Worm (Caenorhabditis elegans): ENCODE results near the gene glr-2.
A peak's percentile ranks its signal among the peaks of the same experiment; 100 is the strongest.

The glr-2 gene

DNA sequence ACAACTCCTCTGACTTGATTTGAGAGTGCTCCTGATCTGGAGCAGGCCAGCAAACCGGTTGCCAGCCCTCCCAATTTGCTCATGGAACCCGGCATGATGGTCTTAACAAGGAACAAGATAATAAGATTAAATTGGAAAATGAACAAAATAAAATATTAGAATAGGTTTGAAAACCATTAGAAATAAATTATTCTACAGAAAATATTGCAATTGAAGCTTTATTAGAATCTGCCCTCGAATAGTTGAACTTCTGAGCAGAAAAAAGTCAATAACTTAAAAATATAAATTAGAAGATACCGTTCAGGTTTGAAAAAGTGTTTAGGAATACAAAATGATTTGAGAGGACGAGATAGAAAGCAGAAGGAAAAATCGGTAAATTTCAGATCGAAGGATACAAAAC lies 13.9 kb upstream of the glr-2 start, which contains the start of gene nuo-4:
TSS of gene nuo-4 (minus strand) at position 101 of the 400 bp plus-strand sequence.
- no peak for TF ChIP-seq tab-1 (GFP tag; IDR thresholded peaks at IDR 0.05)
- no peak for TF ChIP-seq ref-1 (GFP tag; conservative IDR thresholded peaks at IDR 0.05)
- no peak for TF ChIP-seq ztf-29 (GFP tag; IDR thresholded peaks at IDR 0.05)
- no peak for TF ChIP-seq med-1 (GFP tag; optimal IDR thresholded peaks at IDR 0.05; ENCODE audit: insufficient read depth)
- 0 out of 2 replicates have a peak, but pooled peaks have one; percentile 38 for TF ChIP-seq flt-1 (GFP tag; IDR thresholded peaks at IDR 0.05)

ce11 chrIII:7155631-7156030 lies 10.9 kb upstream of the glr-2 start:
- TF ChIP-seq klf-2 (GFP tag; conservative IDR thresholded peaks at IDR 0.05) = no peak
- no peak for TF ChIP-seq tab-1 (GFP tag; IDR thresholded peaks at IDR 0.05)
- peak; percentile 73; the same call in 1 of the 2 replicates for TF ChIP-seq flt-1 (GFP tag; IDR thresholded peaks at IDR 0.05)
- peak; percentile 82 for TF ChIP-seq cog-1 (tag; optimal IDR thresholded peaks at IDR 0.05)
- TF ChIP-seq ztf-23 (GFP tag; IDR thresholded peaks at IDR 0.05) = peak; percentile 69; the same call in 1 of the 2 replicates
- no peak for TF ChIP-seq T22C8.4 (GFP tag; IDR thresholded peaks at IDR 0.05)
- no peak for TF ChIP-seq ref-1 (GFP tag; conservative IDR thresholded peaks at IDR 0.05)
- no peak for TF ChIP-seq ztf-29 (GFP tag; IDR thresholded peaks at IDR 0.05)
- TF ChIP-seq med-1 (GFP tag; optimal IDR thresholded peaks at IDR 0.05; ENCODE audit: insufficient read depth) = no peak

DNA sequence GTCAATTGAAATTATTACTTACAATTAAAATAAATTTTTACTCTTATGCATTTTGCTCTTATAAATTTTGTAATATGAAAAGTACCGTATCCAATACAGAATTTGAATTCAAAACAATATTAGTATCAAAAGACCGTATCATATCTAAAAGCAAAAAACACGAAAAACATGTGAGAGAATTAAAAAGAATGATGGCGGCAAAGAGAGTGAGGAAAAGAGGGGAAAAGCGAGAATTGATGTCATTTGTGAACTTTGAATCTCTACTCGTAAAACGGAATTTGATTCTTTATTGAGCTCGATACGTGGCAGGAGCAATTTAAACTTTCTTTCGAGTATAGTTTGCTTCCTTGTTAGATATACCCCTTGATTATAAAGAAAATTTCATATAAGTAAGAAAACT lies 9.8 kb upstream of the glr-2 start:
- TF ChIP-seq ztf-29 (GFP tag; IDR thresholded peaks at IDR 0.05) = no peak
- TF ChIP-seq klf-2 (GFP tag; conservative IDR thresholded peaks at IDR 0.05) = no peak

ce11 chrIII:7153747-7154238 lies 9.0 kb upstream of the glr-2 start, which contains the start of gene ogt-1:
Gene ogt-1 (minus strand): TSS chrIII:7153797.
- TF ChIP-seq T22C8.4 (GFP tag; IDR thresholded peaks at IDR 0.05) (no peak), ztf-23 (GFP tag; IDR thresholded peaks at IDR 0.05) (peak; percentile 57; the same call in 1 of the 2 replicates), tab-1 (GFP tag; IDR thresholded peaks at IDR 0.05) (no peak), flt-1 (GFP tag; IDR thresholded peaks at IDR 0.05) (no peak), klf-2 (GFP tag; conservative IDR thresholded peaks at IDR 0.05) (no peak), cog-1 (tag; optimal IDR thresholded peaks at IDR 0.05) (peak; percentile 47), ztf-29 (GFP tag; IDR thresholded peaks at IDR 0.05) (peak; percentile 69; the same call in 1 of the 2 replicates), ref-1 (GFP tag; conservative IDR thresholded peaks at IDR 0.05) (no peak), med-1 (GFP tag; optimal IDR thresholded peaks at IDR 0.05; ENCODE audit: insufficient read depth) (no peak)

DNA sequence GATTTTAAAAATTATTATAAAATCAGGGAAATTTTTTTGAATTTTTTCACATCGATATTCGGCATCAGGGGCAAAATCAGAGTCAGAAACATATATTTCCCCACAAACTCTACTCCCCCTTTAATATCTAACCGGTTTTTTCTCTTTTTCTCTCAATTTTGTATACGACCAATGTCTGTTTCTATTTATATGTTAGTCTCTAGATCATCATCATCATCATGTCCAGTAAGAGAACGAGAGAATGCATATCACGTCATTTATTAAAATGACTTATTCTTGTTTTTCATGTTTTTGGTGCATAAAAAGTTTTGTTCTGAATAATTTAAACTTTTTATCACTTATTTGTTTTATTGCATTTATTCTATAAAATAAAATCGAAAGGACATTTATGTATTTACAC lies 7.8 kb upstream of the glr-2 start:
- no peak for TF ChIP-seq T22C8.4 (GFP tag; IDR thresholded peaks at IDR 0.05)
- no peak for TF ChIP-seq cog-1 (tag; optimal IDR thresholded peaks at IDR 0.05)
- TF ChIP-seq tab-1 (GFP tag; IDR thresholded peaks at IDR 0.05) = no peak
- no peak for TF ChIP-seq klf-2 (GFP tag; conservative IDR thresholded peaks at IDR 0.05)
- no peak for TF ChIP-seq ref-1 (GFP tag; conservative IDR thresholded peaks at IDR 0.05)
- no peak for TF ChIP-seq med-1 (GFP tag; optimal IDR thresholded peaks at IDR 0.05; ENCODE audit: insufficient read depth)
- no peak for TF ChIP-seq ztf-29 (GFP tag; IDR thresholded peaks at IDR 0.05)
- no peak for TF ChIP-seq ztf-23 (GFP tag; IDR thresholded peaks at IDR 0.05)
- no peak for TF ChIP-seq flt-1 (GFP tag; IDR thresholded peaks at IDR 0.05)

DNA sequence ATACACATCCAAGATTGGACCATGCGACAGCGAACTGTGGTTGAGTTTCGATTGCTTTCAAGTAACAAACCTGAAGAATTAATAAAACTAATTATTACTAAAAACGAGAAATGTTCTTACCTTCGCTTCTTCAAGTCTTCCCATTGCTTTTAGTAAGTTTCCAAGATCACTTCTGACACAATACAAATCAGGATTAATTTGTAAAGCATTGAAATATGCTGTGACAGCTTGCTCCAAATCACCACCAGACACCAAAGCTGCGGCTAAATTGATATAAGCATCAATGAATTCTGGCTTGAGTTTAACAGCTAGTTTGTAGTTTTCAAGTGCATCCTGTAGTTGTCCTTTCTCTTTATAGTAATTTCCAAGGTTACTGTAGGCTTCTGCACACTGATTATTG lies 5.4 kb upstream of the glr-2 start:
- no peak for TF ChIP-seq cog-1 (tag; optimal IDR thresholded peaks at IDR 0.05)
- TF ChIP-seq med-1 (GFP tag; optimal IDR thresholded peaks at IDR 0.05; ENCODE audit: insufficient read depth) = no peak
- TF ChIP-seq ref-1 (GFP tag; conservative IDR thresholded peaks at IDR 0.05) = no peak
- no peak for TF ChIP-seq tab-1 (GFP tag; IDR thresholded peaks at IDR 0.05)
- no peak for TF ChIP-seq flt-1 (GFP tag; IDR thresholded peaks at IDR 0.05)
- TF ChIP-seq ztf-29 (GFP tag; IDR thresholded peaks at IDR 0.05) = no peak
- no peak for TF ChIP-seq ztf-23 (GFP tag; IDR thresholded peaks at IDR 0.05)
- no peak for TF ChIP-seq T22C8.4 (GFP tag; IDR thresholded peaks at IDR 0.05)
- no peak for TF ChIP-seq klf-2 (GFP tag; conservative IDR thresholded peaks at IDR 0.05)

- TF ChIP-seq med-1 (GFP tag; optimal IDR thresholded peaks at IDR 0.05; ENCODE audit: insufficient read depth) = no peak
- TF ChIP-seq klf-2 (GFP tag; conservative IDR thresholded peaks at IDR 0.05) = no peak
- no peak for TF ChIP-seq ztf-29 (GFP tag; IDR thresholded peaks at IDR 0.05)
- no peak for TF ChIP-seq ztf-23 (GFP tag; IDR thresholded peaks at IDR 0.05)
- TF ChIP-seq flt-1 (GFP tag; IDR thresholded peaks at IDR 0.05) = no peak
- TF ChIP-seq ref-1 (GFP tag; conservative IDR thresholded peaks at IDR 0.05) = no peak
- TF ChIP-seq tab-1 (GFP tag; IDR thresholded peaks at IDR 0.05) = no peak
- TF ChIP-seq cog-1 (tag; optimal IDR thresholded peaks at IDR 0.05) = no peak
- TF ChIP-seq T22C8.4 (GFP tag; IDR thresholded peaks at IDR 0.05) = no peak
These were observed 3.4 kb upstream of the glr-2 start for ce11 chrIII:7148191-7148590.

DNA sequence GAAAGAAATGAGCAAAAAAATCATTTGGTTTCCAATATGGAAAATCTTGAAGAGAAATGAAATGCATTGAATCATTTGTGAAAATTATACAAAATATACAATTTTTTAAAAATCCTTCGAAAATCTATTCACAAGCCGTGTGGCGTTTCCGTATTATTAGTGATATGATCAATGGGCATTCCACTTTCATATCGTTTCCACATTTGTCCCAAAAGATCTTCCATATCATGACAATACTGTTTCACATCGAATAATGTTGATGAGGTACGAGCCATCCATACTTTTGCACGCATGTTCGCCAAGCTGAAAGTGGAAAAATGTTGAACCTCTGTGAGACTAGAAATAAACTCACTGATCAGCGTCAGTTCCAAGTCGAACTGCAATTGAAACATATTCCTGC lies 1.6 kb upstream of the glr-2 start:
- no peak for TF ChIP-seq ref-1 (GFP tag; conservative IDR thresholded peaks at IDR 0.05)
- TF ChIP-seq tab-1 (GFP tag; IDR thresholded peaks at IDR 0.05) = no peak
- TF ChIP-seq ztf-23 (GFP tag; IDR thresholded peaks at IDR 0.05) = no peak
- no peak for TF ChIP-seq T22C8.4 (GFP tag; IDR thresholded peaks at IDR 0.05)
- no peak for TF ChIP-seq cog-1 (tag; optimal IDR thresholded peaks at IDR 0.05)
- no peak for TF ChIP-seq flt-1 (GFP tag; IDR thresholded peaks at IDR 0.05)
- TF ChIP-seq med-1 (GFP tag; optimal IDR thresholded peaks at IDR 0.05; ENCODE audit: insufficient read depth) = no peak
- no peak for TF ChIP-seq klf-2 (GFP tag; conservative IDR thresholded peaks at IDR 0.05)
- TF ChIP-seq ztf-29 (GFP tag; IDR thresholded peaks at IDR 0.05) = no peak

DNA sequence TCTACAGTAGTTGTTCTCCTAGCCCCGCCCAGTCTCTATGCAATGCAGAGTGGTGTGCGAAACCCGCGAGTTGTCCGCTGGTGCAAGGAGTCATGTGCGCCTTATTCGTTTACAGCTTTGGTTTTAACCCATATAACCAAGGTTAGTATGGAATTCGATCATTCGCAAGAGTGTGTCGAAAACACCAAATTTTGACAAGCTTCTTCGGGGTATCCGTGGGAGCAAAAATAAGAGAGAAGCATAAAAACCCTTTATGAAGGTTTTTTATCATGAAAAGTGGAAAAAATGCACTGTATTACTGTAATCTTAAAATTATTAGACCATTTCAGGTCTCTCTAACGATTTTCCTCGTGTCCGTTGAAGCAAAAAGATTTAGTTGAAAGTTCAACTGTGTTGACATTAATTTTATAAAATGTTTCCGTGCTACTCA lies 2.6 kb downstream of the glr-2 start:
- TF ChIP-seq tab-1 (GFP tag; IDR thresholded peaks at IDR 0.05) (no peak), cog-1 (tag; optimal IDR thresholded peaks at IDR 0.05) (no peak), med-1 (GFP tag; optimal IDR thresholded peaks at IDR 0.05; ENCODE audit: insufficient read depth) (no peak), ztf-29 (GFP tag; IDR thresholded peaks at IDR 0.05) (no peak), ref-1 (GFP tag; conservative IDR thresholded peaks at IDR 0.05) (no peak), T22C8.4 (GFP tag; IDR thresholded peaks at IDR 0.05) (no peak), klf-2 (GFP tag; conservative IDR thresholded peaks at IDR 0.05) (no peak), ztf-23 (GFP tag; IDR thresholded peaks at IDR 0.05) (no peak), flt-1 (GFP tag; IDR thresholded peaks at IDR 0.05) (no peak)

- TF ChIP-seq tab-1 (GFP tag; IDR thresholded peaks at IDR 0.05) = no peak
- TF ChIP-seq ztf-29 (GFP tag; IDR thresholded peaks at IDR 0.05) = no peak
- no peak for TF ChIP-seq flt-1 (GFP tag; IDR thresholded peaks at IDR 0.05)
- TF ChIP-seq klf-2 (GFP tag; conservative IDR thresholded peaks at IDR 0.05) = no peak
- no peak for TF ChIP-seq med-1 (GFP tag; optimal IDR thresholded peaks at IDR 0.05; ENCODE audit: insufficient read depth)
- TF ChIP-seq cog-1 (tag; optimal IDR thresholded peaks at IDR 0.05) = no peak
- no peak for TF ChIP-seq ref-1 (GFP tag; conservative IDR thresholded peaks at IDR 0.05)
- TF ChIP-seq ztf-23 (GFP tag; IDR thresholded peaks at IDR 0.05) = no peak
These were observed 3.5 kb downstream of the glr-2 start for ce11 chrIII:7141285-7141715.
